Fruit fly (Drosophila melanogaster): Measurements from ENCODE around the gene CG15696.

dm6 chr3R:20897128-20897527, 50.3 kb downstream of the CG15696 start, which contains the start of gene Ktl:
- no peak for TF ChIP-seq h (optimal IDR thresholded peaks at IDR 0.05)
- TF ChIP-seq ttk (optimal IDR thresholded peaks at IDR 0.05): no peak
